Fruit fly (Drosophila melanogaster) whole organism, embryonic: ENCODE results near the gene CG11791.

ENCODE experiments used
- Atf-2 ChIP-seq: fragments of 200-800 bp; sonication (Bioruptor generic); optimal IDR thresholded peaks from 2 replicates; lab custom pipeline; 2016; ENCODE audit warnings: missing biosample characterization, missing genetic modification characterization
- Bgb ChIP-seq: fragments of 200-800 bp; sonication (Bioruptor generic); IDR thresholded peaks from 2 replicates; pipeline ENCODE4 v1.3.6; 2022; ENCODE audit warnings: missing biosample characterization, missing genetic modification characterization; ENCODE audit not compliant: partially characterized antibody
- CG10366 ChIP-seq: fragments of 200-800 bp; sonication (Bioruptor generic); IDR thresholded peaks from 2 replicates; pipeline ENCODE4 v1.3.6; 2022; ENCODE audit warnings: missing biosample characterization, missing genetic modification characterization
- CG10431 ChIP-seq: fragments of 200-800 bp; sonication (Bioruptor generic); optimal IDR thresholded peaks from 3 replicates; lab custom pipeline; 2018; ENCODE audit warnings: missing biosample characterization, mild to moderate bottlenecking, missing genetic modification characterization
- CG10654 ChIP-seq: fragments of 200-800 bp; sonication (Bioruptor generic); optimal IDR thresholded peaks from 2 replicates; lab custom pipeline; 2016; ENCODE audit warnings: missing biosample characterization, missing genetic modification characterization
- CG10959 ChIP-seq: fragments of 200-800 bp; sonication (Bioruptor generic); IDR thresholded peaks from 2 replicates; pipeline ENCODE4 v1.3.6; 2022; ENCODE audit warnings: missing biosample characterization, missing genetic modification characterization
- CG11696 ChIP-seq: fragments of 200-800 bp; sonication (Bioruptor generic); IDR thresholded peaks from 2 replicates; pipeline ENCODE4 v1.3.6; 2022; ENCODE audit warnings: missing biosample characterization, missing genetic modification characterization
- CG12155 ChIP-seq: fragments of 200-800 bp; sonication (Bioruptor generic); optimal IDR thresholded peaks from 3 replicates; lab custom pipeline; 2016; ENCODE audit warnings: missing biosample characterization, missing genetic modification characterization
- CG12299 ChIP-seq: fragments of 200-800 bp; sonication (Bioruptor generic); optimal IDR thresholded peaks from 2 replicates; lab custom pipeline; 2018; ENCODE audit warnings: missing biosample characterization, mild to moderate bottlenecking, missing genetic modification characterization
- CG15011 ChIP-seq: fragments of 200-800 bp; sonication (Bioruptor generic); optimal IDR thresholded peaks from 3 replicates; lab custom pipeline; 2018; ENCODE audit warnings: missing biosample characterization, mild to moderate bottlenecking, missing genetic modification characterization
- CG1603 ChIP-seq: fragments of 200-800 bp; sonication (Bioruptor generic); optimal IDR thresholded peaks from 2 replicates; lab custom pipeline; 2019; ENCODE audit warnings: missing biosample characterization, mild to moderate bottlenecking, missing genetic modification characterization, moderate library complexity
- CG17802 ChIP-seq: fragments of 200-800 bp; sonication (Bioruptor generic); optimal IDR thresholded peaks from 2 replicates; lab custom pipeline; 2018; ENCODE audit warnings: missing biosample characterization, mild to moderate bottlenecking, missing genetic modification characterization, moderate library complexity
- CG2120 ChIP-seq: fragments of 200-800 bp; sonication (Bioruptor generic); optimal IDR thresholded peaks from 3 replicates; lab custom pipeline; 2016; ENCODE audit warnings: missing biosample characterization, missing genetic modification characterization
- CG2712 ChIP-seq: fragments of 200-800 bp; optimal IDR thresholded peaks from 3 replicates; lab custom pipeline; 2019; ENCODE audit warnings: missing biosample characterization, mild to moderate bottlenecking, missing genetic modification characterization, moderate library complexity
- CG3838 ChIP-seq: fragments of 200-800 bp; sonication (Bioruptor generic); optimal IDR thresholded peaks from 3 replicates; lab custom pipeline; 2016; ENCODE audit warnings: missing biosample characterization, missing genetic modification characterization
- CG3995 ChIP-seq: fragments of 200-800 bp; sonication (Bioruptor generic); optimal IDR thresholded peaks from 3 replicates; lab custom pipeline; 2016; ENCODE audit warnings: missing biosample characterization, missing genetic modification characterization
- CG4730 ChIP-seq: fragments of 200-800 bp; sonication (Bioruptor generic); IDR thresholded peaks from 2 replicates; pipeline ENCODE4 v1.3.6; 2022; ENCODE audit warnings: missing biosample characterization, missing genetic modification characterization
- CG6654 ChIP-seq: fragments of 200-800 bp; sonication (Bioruptor generic); optimal IDR thresholded peaks from 2 replicates; lab custom pipeline; 2017; ENCODE audit warnings: missing biosample characterization, mild to moderate bottlenecking, missing genetic modification characterization
- CG6683 ChIP-seq: fragments of 200-800 bp; sonication (Bioruptor generic); optimal IDR thresholded peaks from 2 replicates; lab custom pipeline; 2017; ENCODE audit warnings: missing biosample characterization, mild to moderate bottlenecking, missing genetic modification characterization, missing genetic modification reagents
- CG7745 ChIP-seq: fragments of 200-800 bp; sonication (Bioruptor generic); optimal IDR thresholded peaks from 2 replicates; lab custom pipeline; 2018; ENCODE audit warnings: missing biosample characterization, mild to moderate bottlenecking, missing genetic modification characterization, moderate library complexity
- D19A ChIP-seq: fragments of 200-800 bp; optimal IDR thresholded peaks from 3 replicates; lab custom pipeline; 2019; ENCODE audit warnings: missing biosample characterization, mild to moderate bottlenecking, missing genetic modification characterization, moderate library complexity
- Dek ChIP-seq: fragments of 200-800 bp; sonication (Bioruptor generic); optimal IDR thresholded peaks from 3 replicates; lab custom pipeline; 2019; ENCODE audit warnings: missing biosample characterization, mild to moderate bottlenecking, missing genetic modification characterization, moderate library complexity
- Ets65A ChIP-seq: fragments of 200-800 bp; sonication (Bioruptor generic); peaks from one replicate; lab custom pipeline; 2016; ENCODE audit warnings: missing biosample characterization, missing genetic modification characterization
- Hr39 ChIP-seq: fragments of >200 bp; optimal IDR thresholded peaks from 2 replicates; lab custom pipeline; 2017
- Hsf ChIP-seq: fragments of 200-800 bp; sonication (Bioruptor generic); optimal IDR thresholded peaks from 3 replicates; lab custom pipeline; 2016; ENCODE audit warnings: missing biosample characterization, missing genetic modification characterization
- MTF-1 ChIP-seq: fragments of 200-800 bp; sonication (Bioruptor generic); optimal IDR thresholded peaks from 2 replicates; lab custom pipeline; 2018; ENCODE audit warnings: missing biosample characterization, mild to moderate bottlenecking, missing genetic modification characterization, borderline replicate concordance
- Mes4 ChIP-seq: fragments of 200-800 bp; sonication (Bioruptor generic); optimal IDR thresholded peaks from 2 replicates; lab custom pipeline; 2016; ENCODE audit warnings: missing biosample characterization, missing genetic modification characterization
- Oaz ChIP-seq: fragments of 200-800 bp; sonication (Bioruptor generic); IDR thresholded peaks from 2 replicates; pipeline ENCODE4 v1.3.6; 2022; ENCODE audit warnings: missing biosample characterization, missing genetic modification characterization
- btn ChIP-seq: fragments of 200-800 bp; sonication (Bioruptor generic); optimal IDR thresholded peaks from 2 replicates; lab custom pipeline; 2016; ENCODE audit warnings: missing biosample characterization, missing genetic modification characterization
- chn ChIP-seq: fragments of 200-800 bp; sonication (Bioruptor generic); optimal IDR thresholded peaks from 2 replicates; lab custom pipeline; 2016; ENCODE audit warnings: missing biosample characterization, missing genetic modification characterization
- dmrt11E ChIP-seq: fragments of 200-800 bp; sonication (Bioruptor generic); optimal IDR thresholded peaks from 3 replicates; lab custom pipeline; 2018; ENCODE audit warnings: missing biosample characterization, mild to moderate bottlenecking, missing genetic modification characterization, moderate library complexity
- fd102C ChIP-seq: fragments of 200-800 bp; sonication (Bioruptor generic); optimal IDR thresholded peaks from 2 replicates; lab custom pipeline; 2018; ENCODE audit warnings: missing biosample characterization, mild to moderate bottlenecking, missing genetic modification characterization, moderate library complexity
- gfzf ChIP-seq: fragments of 200-800 bp; sonication (Bioruptor generic); optimal IDR thresholded peaks from 2 replicates; lab custom pipeline; 2016; ENCODE audit warnings: missing biosample characterization, mild to moderate bottlenecking, missing genetic modification characterization, moderate library complexity
- gsb-n ChIP-seq: fragments of 200-800 bp; sonication (Bioruptor generic); optimal IDR thresholded peaks from 3 replicates; lab custom pipeline; 2018; ENCODE audit warnings: missing biosample characterization, mild to moderate bottlenecking, missing genetic modification characterization
- klu ChIP-seq: fragments of 200-800 bp; sonication (Bioruptor generic); IDR thresholded peaks from 2 replicates; pipeline ENCODE4 v1.3.6; 2022; ENCODE audit warnings: missing biosample characterization, missing genetic modification characterization
- lola ChIP-seq, 3 experiments: fragments of >200 bp in 2 of 3; fragments of 200-800 bp in 1 of 3; sonication (Bioruptor generic) in 1 of 3; optimal IDR thresholded peaks; 2 replicates each; lab custom pipeline; 2017 to 2019; ENCODE audit warnings: missing biosample characterization in 3 of 3, missing genetic modification characterization in 3 of 3, mild to moderate bottlenecking in 1 of 3, moderate library complexity in 1 of 3
- nau ChIP-seq: fragments of 200-800 bp; sonication (Bioruptor generic); optimal IDR thresholded peaks from 3 replicates; lab custom pipeline; 2017; ENCODE audit warnings: missing biosample characterization, mild to moderate bottlenecking, missing genetic modification characterization, missing genetic modification reagents
- nmo ChIP-seq: fragments of 200-800 bp; sonication (Bioruptor generic); optimal IDR thresholded peaks from 2 replicates; lab custom pipeline; 2018; ENCODE audit warnings: missing biosample characterization, mild to moderate bottlenecking, missing genetic modification characterization, moderate library complexity
- org-1 ChIP-seq: fragments of 200-800 bp; sonication (Bioruptor generic); optimal IDR thresholded peaks from 2 replicates; lab custom pipeline; 2017; ENCODE audit warnings: missing biosample characterization, missing genetic modification characterization
- prd ChIP-seq, 3 experiments: fragments of >200 bp in 2 of 3; fragments of 200-800 bp in 1 of 3; sonication (Bioruptor generic) in 1 of 3; optimal IDR thresholded peaks in 2 of 3; IDR thresholded peaks in 1 of 3; 2 replicates in 2 of 3; 3 replicates in 1 of 3; pipeline versions ENCODE4 v1.3.6 to Lab custom; 2017 to 2022; ENCODE audit warnings: missing biosample characterization in 1 of 3, missing genetic modification characterization in 1 of 3
- slbo ChIP-seq: fragments of 200-800 bp; sonication (Bioruptor generic); IDR thresholded peaks from 2 replicates; pipeline ENCODE4 v1.3.6; 2022; ENCODE audit warnings: missing biosample characterization, missing genetic modification characterization
- sqz ChIP-seq: fragments of 200-800 bp; sonication (Bioruptor generic); optimal IDR thresholded peaks from 3 replicates; lab custom pipeline; 2018; ENCODE audit warnings: missing biosample characterization, mild to moderate bottlenecking, missing genetic modification characterization
- stwl ChIP-seq: fragments of 200-800 bp; sonication (Bioruptor generic); optimal IDR thresholded peaks from 3 replicates; lab custom pipeline; 2018; ENCODE audit warnings: missing biosample characterization, mild to moderate bottlenecking, missing genetic modification characterization, moderate library complexity
- tna ChIP-seq: fragments of 200-800 bp; sonication (Bioruptor generic); IDR thresholded peaks from 2 replicates; pipeline ENCODE4 v1.3.6; 2022; ENCODE audit warnings: missing biosample characterization, missing genetic modification characterization; ENCODE audit not compliant: partially characterized antibody
- vnd ChIP-seq: fragments of 200-800 bp; sonication (Bioruptor generic); IDR thresholded peaks from 3 replicates; pipeline ENCODE4 v1.3.6; 2022; ENCODE audit warnings: missing biosample characterization, missing genetic modification characterization; ENCODE audit not compliant: partially characterized antibody
- wek ChIP-seq: fragments of 200-800 bp; sonication (Bioruptor generic); optimal IDR thresholded peaks from 3 replicates; lab custom pipeline; 2018; ENCODE audit warnings: missing biosample characterization, mild to moderate bottlenecking, missing genetic modification characterization, moderate library complexity
- zen2 ChIP-seq: fragments of 200-800 bp; sonication (Bioruptor generic); IDR thresholded peaks from 3 replicates; pipeline ENCODE4 v1.3.6; 2022; ENCODE audit warnings: missing biosample characterization, missing genetic modification characterization; ENCODE audit not compliant: partially characterized antibody
- zfh2 ChIP-seq: fragments of 200-800 bp; sonication (Bioruptor generic); optimal IDR thresholded peaks from 2 replicates; lab custom pipeline; 2016; ENCODE audit warnings: missing biosample characterization, missing genetic modification characterization

CG11791 gene

dm6 chr3R:25066856-25067255, 17.4 kb downstream of the CG11791 start:
- TF ChIP-seq lola (GFP tag; optimal IDR thresholded peaks at IDR 0.05; lab: Kevin White, UChicago) = no peak
- TF ChIP-seq CG10431 (GFP tag; lab: Kevin White, UChicago) = no peak
- no peak for TF ChIP-seq Bgb (GFP tag; lab: Robert Waterston, UW)
- TF ChIP-seq Ets65A (GFP tag; lab: Kevin White, UChicago) = peak; percentile 93

DNA sequence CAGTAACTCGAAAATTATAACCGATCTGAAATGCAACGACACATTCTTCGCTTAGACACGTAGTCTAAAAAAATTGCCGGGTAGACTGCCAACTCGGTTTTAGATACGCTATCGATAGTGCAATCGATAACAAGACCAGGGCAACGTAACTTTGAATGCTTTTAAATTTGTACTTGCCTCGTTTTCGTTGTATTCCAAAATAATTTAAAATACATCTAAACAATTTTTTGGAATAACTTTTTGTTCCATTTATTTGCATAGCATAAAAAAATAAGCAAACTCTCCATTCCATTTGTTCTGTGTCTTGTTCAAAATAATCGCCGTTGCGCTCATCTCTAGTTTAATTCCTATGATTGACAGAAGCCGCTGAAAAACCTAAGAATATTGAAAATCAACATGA, 20.2 kb downstream of the CG11791 start, which contains the start of the genes Stt3B and CG11839:
TSS of gene Stt3B (minus strand) at position 69 of the 400 bp plus-strand sequence.
TSS of gene CG11839 (plus strand) at position 359 of the 400 bp plus-strand sequence.
- no peak for TF ChIP-seq CG3838
- peak; percentile 90 for TF ChIP-seq vnd
- TF ChIP-seq CG10959 (GFP tag; lab: Robert Waterston, UW) = no peak
- TF ChIP-seq slbo = no peak; the same call in 1 of the 2 replicates
- peak; percentile 70 for TF ChIP-seq CG10654 (GFP tag; lab: Kevin White, UChicago)
- peak; percentile 92 for TF ChIP-seq zfh2
- peak; percentile 46 for TF ChIP-seq gfzf
- TF ChIP-seq CG6654 (GFP tag; lab: Kevin White, UChicago) = no peak
- TF ChIP-seq Dek (tag; lab: Kevin White, UChicago) = no peak
- TF ChIP-seq org-1 (GFP tag; lab: Kevin White, UChicago) = no peak
- peak; percentile 88 for TF ChIP-seq nmo
- TF ChIP-seq Bgb (GFP tag; lab: Robert Waterston, UW) = peak; percentile 91
- TF ChIP-seq btn (GFP tag; lab: Kevin White, UChicago) = peak; percentile 43
- peak; percentile 53 for TF ChIP-seq dmrt11E (tag; lab: Kevin White, UChicago)
- TF ChIP-seq prd (optimal IDR thresholded peaks at IDR 0.05; lab: Kevin White, UChicago) = no peak
- peak; percentile 79 for TF ChIP-seq prd (GFP tag; IDR thresholded peaks at IDR 0.05; lab: Robert Waterston, UW)
- no peak for TF ChIP-seq CG10366 (GFP tag; lab: Robert Waterston, UW)
- TF ChIP-seq zen2 (GFP tag; lab: Robert Waterston, UW) = no peak; the same call in 2 of the 3 replicates
- no peak for TF ChIP-seq CG15011 (GFP tag; lab: Kevin White, UChicago)
- peak; percentile 82 for TF ChIP-seq Hsf (GFP tag; lab: Kevin White, UChicago)
- peak; percentile 75 for TF ChIP-seq chn (GFP tag; lab: Kevin White, UChicago)
- TF ChIP-seq Atf-2 (GFP tag; lab: Kevin White, UChicago) = peak; percentile 70
- 0 out of 2 replicates have a peak, but pooled peaks have one; percentile 55 for TF ChIP-seq Oaz (GFP tag; lab: Robert Waterston, UW)
- TF ChIP-seq CG1603 (tag; lab: Kevin White, UChicago) = peak; percentile 93
- TF ChIP-seq D19A (tag; lab: Kevin White, UChicago) = no peak
- peak; percentile 80 for TF ChIP-seq stwl (tag; lab: Kevin White, UChicago)
- TF ChIP-seq Hr39 (lab: Kevin White, UChicago) = no peak
- no peak for TF ChIP-seq wek (GFP tag; lab: Kevin White, UChicago)
- no peak for TF ChIP-seq nau (GFP tag; lab: Kevin White, UChicago)
- no peak for TF ChIP-seq sqz (GFP tag; lab: Kevin White, UChicago)
- peak; percentile 91 for TF ChIP-seq CG2120 (GFP tag; lab: Kevin White, UChicago)
- no peak for TF ChIP-seq CG6683 (GFP tag; lab: Kevin White, UChicago)
- no peak for TF ChIP-seq klu
- peak; percentile 46; the same call in 1 of the 2 replicates for TF ChIP-seq CG4730 (GFP tag; lab: Robert Waterston, UW)
- peak; percentile 76; the same call in 1 of the 2 replicates for TF ChIP-seq tna (GFP tag; lab: Robert Waterston, UW)
- no peak for TF ChIP-seq CG11696 (GFP tag; lab: Robert Waterston, UW)
- TF ChIP-seq gsb-n = no peak
- peak; percentile 42 for TF ChIP-seq CG12299 (tag; lab: Kevin White, UChicago)
- peak; percentile 4 for TF ChIP-seq CG3995 (GFP tag; lab: Kevin White, UChicago)
- peak; percentile 85 for TF ChIP-seq CG2712 (tag; lab: Kevin White, UChicago)
- TF ChIP-seq MTF-1 (GFP tag; lab: Kevin White, UChicago) = no peak
- peak; percentile 79 for TF ChIP-seq CG12155
- TF ChIP-seq CG7745 (tag; lab: Kevin White, UChicago) = peak; percentile 23
- TF ChIP-seq fd102C (GFP tag; lab: Kevin White, UChicago) = no peak
- peak; percentile 53 for TF ChIP-seq Mes4
- no peak for TF ChIP-seq CG17802
